Fruit fly (Drosophila melanogaster): ENCODE results near the gene CG34250.

CG34250 gene

dm6 chr3L:17486794-17487726 is 11.0 kb downstream of the CG34250 start, which contains the start of gene Oatp74D (continued):
- peak; percentile 14 for TF ChIP-seq CG10147 (GFP tag; optimal IDR thresholded peaks at IDR 0.05)
- peak; percentile 75 for TF ChIP-seq CG8924 (tag; optimal IDR thresholded peaks at IDR 0.05)
- TF ChIP-seq NK7.1 (GFP tag; optimal IDR thresholded peaks at IDR 0.05), result no peak
- TF ChIP-seq ac (GFP tag; optimal IDR thresholded peaks at IDR 0.05), result peak; percentile 27
- TF ChIP-seq shn (GFP tag; optimal IDR thresholded peaks at IDR 0.05), result no peak
- peak; percentile 16 for TF ChIP-seq CG9797 (GFP tag; optimal IDR thresholded peaks at IDR 0.05)
- TF ChIP-seq CG18262 (tag; optimal IDR thresholded peaks at IDR 0.05), result peak; percentile 33
- no peak for TF ChIP-seq D (optimal IDR thresholded peaks at IDR 0.05)
- TF ChIP-seq D (GFP tag; optimal IDR thresholded peaks at IDR 0.05), result peak; percentile 63
- TF ChIP-seq Mad (GFP tag; optimal IDR thresholded peaks at IDR 0.05), result no peak
- peak; percentile 3 for TF ChIP-seq CG11398 (GFP tag; optimal IDR thresholded peaks at IDR 0.05)
- no peak for TF ChIP-seq CG31441 (GFP tag; IDR thresholded peaks at IDR 0.05)
- TF ChIP-seq fd102C (GFP tag; optimal IDR thresholded peaks at IDR 0.05), result peak; percentile 49
- TF ChIP-seq CG13287 (GFP tag; IDR thresholded peaks at IDR 0.05; ENCODE audit: partially characterized antibody), result peak; percentile 68; the same call in 1 of the 2 replicates
- no peak for TF ChIP-seq CG6272 (GFP tag; IDR thresholded peaks at IDR 0.05)
- TF ChIP-seq CG1024 (GFP tag; IDR thresholded peaks at IDR 0.05), result no peak
- TF ChIP-seq BEAF-32 (GFP tag; optimal IDR thresholded peaks at IDR 0.05), result no peak
- peak; percentile 39; the same call in 1 of the 2 replicates for TF ChIP-seq MBD-R2 (GFP tag; IDR thresholded peaks at IDR 0.05)
- no peak for TF ChIP-seq CG16815 (GFP tag; optimal IDR thresholded peaks at IDR 0.05)
- TF ChIP-seq mam (GFP tag; optimal IDR thresholded peaks at IDR 0.05), result peak; percentile 64
- TF ChIP-seq Sox100B (GFP tag; optimal IDR thresholded peaks at IDR 0.05), result peak; percentile 61
- TF ChIP-seq hth (optimal IDR thresholded peaks at IDR 0.05), result no peak
- 0 out of 3 replicates have a peak, but pooled peaks have one; percentile 16 for TF ChIP-seq tgo (GFP tag; IDR thresholded peaks at IDR 0.05)
- 0 out of 2 replicates have a peak, but pooled peaks have one; percentile 35 for TF ChIP-seq CG16779 (GFP tag; IDR thresholded peaks at IDR 0.05)
- 0 out of 3 replicates have a peak, but pooled peaks have one; percentile 5 for TF ChIP-seq H15 (GFP tag; IDR thresholded peaks at IDR 0.05)
- peak; percentile 71 for TF ChIP-seq org-1 (GFP tag; optimal IDR thresholded peaks at IDR 0.05)
- TF ChIP-seq lbe (GFP tag; optimal IDR thresholded peaks at IDR 0.05), result peak; percentile 48
- TF ChIP-seq Tbp (GFP tag; optimal IDR thresholded peaks at IDR 0.05), result no peak
- no peak for TF ChIP-seq Vsx1 (GFP tag; optimal IDR thresholded peaks at IDR 0.05)
- TF ChIP-seq Hand (GFP tag; optimal IDR thresholded peaks at IDR 0.05), result peak; percentile 70
- TF ChIP-seq CG9727 (GFP tag; optimal IDR thresholded peaks at IDR 0.05), result peak; percentile 63
- TF ChIP-seq Mes4 (GFP tag; optimal IDR thresholded peaks at IDR 0.05), result peak; percentile 46
- TF ChIP-seq Meics (GFP tag; optimal IDR thresholded peaks at IDR 0.05), result peak; percentile 47
- peak; percentile 11 for TF ChIP-seq CG12155 (GFP tag; optimal IDR thresholded peaks at IDR 0.05)
- no peak for TF ChIP-seq CG3726 (GFP tag; IDR thresholded peaks at IDR 0.05)
- peak; percentile 48 for TF ChIP-seq NC2α (GFP tag; optimal IDR thresholded peaks at IDR 0.05)
- no peak for TF ChIP-seq D19B (GFP tag; optimal IDR thresholded peaks at IDR 0.05)
- TF ChIP-seq Abd-B (GFP tag; optimal IDR thresholded peaks at IDR 0.05), result no peak
- peak; percentile 52 for TF ChIP-seq CG6254 (GFP tag; optimal IDR thresholded peaks at IDR 0.05)
- no peak for TF ChIP-seq Dfd (GFP tag; optimal IDR thresholded peaks at IDR 0.05)
- peak; percentile 16 for TF ChIP-seq CoRest (tag; optimal IDR thresholded peaks at IDR 0.05)
- TF ChIP-seq CG9215 (GFP tag; IDR thresholded peaks at IDR 0.05), result no peak
- peak; percentile 48; the same call in 1 of the 3 replicates for TF ChIP-seq mld (GFP tag; IDR thresholded peaks at IDR 0.05; ENCODE audit: partially characterized antibody)
- TF ChIP-seq p53 (GFP tag; optimal IDR thresholded peaks at IDR 0.05), result no peak
- peak; percentile 0 for TF ChIP-seq YL-1 (GFP tag; optimal IDR thresholded peaks at IDR 0.05)
- peak; percentile 68; the same call in 1 of the 2 replicates for TF ChIP-seq Bgb (GFP tag; IDR thresholded peaks at IDR 0.05; ENCODE audit: partially characterized antibody)
- no peak for TF ChIP-seq CG33213 (GFP tag; optimal IDR thresholded peaks at IDR 0.05)
- TF ChIP-seq CG17359 (tag; optimal IDR thresholded peaks at IDR 0.05), result peak; percentile 65
- TF ChIP-seq CG11085 (GFP tag; IDR thresholded peaks at IDR 0.05), result no peak
